Worm (Caenorhabditis elegans): ENCODE data around the gene mom-1.

mom-1 gene

ce11 chrX:6338446-6338845, 45.5 kb downstream of the mom-1 start (continued):
- TF ChIP-seq nhr-111 (GFP tag; optimal IDR thresholded peaks at IDR 0.05) (no peak), zfp-2 (tag; optimal IDR thresholded peaks at IDR 0.05) (no peak), aly-2 (tag; optimal IDR thresholded peaks at IDR 0.05) (no peak), tag-97 (GFP tag; IDR thresholded peaks at IDR 0.05) (no peak), egl-43 (GFP tag; IDR thresholded peaks at IDR 0.05) (no peak), spr-3 (GFP tag; optimal IDR thresholded peaks at IDR 0.05) (no peak), ZK546.5 (tag; optimal IDR thresholded peaks at IDR 0.05) (no peak), hlh-11 (tag; optimal IDR thresholded peaks at IDR 0.05) (peak; percentile 87), unc-39 (tag; optimal IDR thresholded peaks at IDR 0.05) (no peak), nhr-102 (tag; optimal IDR thresholded peaks at IDR 0.05) (peak; percentile 43), nhr-11 (tag; optimal IDR thresholded peaks at IDR 0.05) (no peak), F26F4.8 (GFP tag; conservative IDR thresholded peaks at IDR 0.05) (no peak), daf-12 (tag; optimal IDR thresholded peaks at IDR 0.05) (no peak), mxl-2 (GFP tag; conservative IDR thresholded peaks at IDR 0.05) (no peak), mep-1 (tag; optimal IDR thresholded peaks at IDR 0.05) (no peak), nhr-48 (tag; optimal IDR thresholded peaks at IDR 0.05) (peak; percentile 20), mes-2 (tag; optimal IDR thresholded peaks at IDR 0.05; ENCODE audit: poor library complexity, severe bottlenecking) (peak; percentile 39), skn-1 (tag; optimal IDR thresholded peaks at IDR 0.05) (no peak), dmd-8 (GFP tag; IDR thresholded peaks at IDR 0.05) (no peak), nhr-237 (tag; optimal IDR thresholded peaks at IDR 0.05) (no peak), dmd-6 (GFP tag; IDR thresholded peaks at IDR 0.05) (peak; percentile 86), unc-62 (GFP tag; optimal IDR thresholded peaks at IDR 0.05 in 1 of 2) (peak; percentile 13 to 23), unc-62 (tag; optimal IDR thresholded peaks at IDR 0.05) (no peak), madf-9 (GFP tag; conservative IDR thresholded peaks at IDR 0.05) (no peak), lin-15B (tag; optimal IDR thresholded peaks at IDR 0.05) (no peak), ceh-44 (GFP tag; IDR thresholded peaks at IDR 0.05) (no peak), zfp-3 (GFP tag; conservative IDR thresholded peaks at IDR 0.05) (no peak), mdl-1 (tag; optimal IDR thresholded peaks at IDR 0.05) (no peak), mdt-29 (GFP tag; IDR thresholded peaks at IDR 0.05) (0 out of 2 replicates have a peak, but pooled peaks have one; percentile 37), egl-27 (tag; optimal IDR thresholded peaks at IDR 0.05) (no peak), ctbp-1 (GFP tag; IDR thresholded peaks at IDR 0.05) (no peak), lin-29 (GFP tag; IDR thresholded peaks at IDR 0.05) (no peak), Y48G9A.11 (GFP tag; IDR thresholded peaks at IDR 0.05) (no peak), duxl-1 (tag; optimal IDR thresholded peaks at IDR 0.05; ENCODE audit: poor library complexity) (no peak), ama-1 (optimal IDR thresholded peaks at IDR 0.05) (no peak), sdz-12 (GFP tag; optimal IDR thresholded peaks at IDR 0.05) (no peak), dmd-9 (GFP tag; IDR thresholded peaks at IDR 0.05) (no peak), lim-7 (GFP tag; IDR thresholded peaks at IDR 0.05) (no peak), mxl-3 (GFP tag; optimal IDR thresholded peaks at IDR 0.05) (peak; percentile 6), F44E2.7 (GFP tag; IDR thresholded peaks at IDR 0.05) (no peak), zip-11 (GFP tag; IDR thresholded peaks at IDR 0.05) (no peak), lir-3 (tag; optimal IDR thresholded peaks at IDR 0.05) (no peak), nhr-6 (tag; optimal IDR thresholded peaks at IDR 0.05) (no peak), nhr-10 (tag; optimal IDR thresholded peaks at IDR 0.05) (peak; percentile 33), pha-4 (GFP tag; IDR thresholded peaks at IDR 0.05) (no peak), pha-4 (tag; optimal IDR thresholded peaks at IDR 0.05) (no peak), lin-1 (GFP tag; IDR thresholded peaks at IDR 0.05) (peak; percentile 52; the same call in 1 of the 2 replicates), ZK337.2 (GFP tag; IDR thresholded peaks at IDR 0.05) (no peak), ztf-11 (tag; optimal IDR thresholded peaks at IDR 0.05) (no peak), set-16 (GFP tag; IDR thresholded peaks at IDR 0.05) (no peak), dpl-1 (GFP tag; optimal IDR thresholded peaks at IDR 0.05) (no peak), F49E8.2 (tag; optimal IDR thresholded peaks at IDR 0.05; ENCODE audit: borderline replicate concordance) (no peak), Y75B8A.6 (GFP tag; IDR thresholded peaks at IDR 0.05) (no peak)

Data from whole organism, L4 larva.